Worm (Caenorhabditis elegans): ENCODE results near the gene lin-12.

ce11 chrIII:9043200-9043599, 28.1 kb downstream of the lin-12 start, which contains the start of gene nac-2:
- TF ChIP-seq pag-3 (tag; optimal IDR thresholded peaks at IDR 0.05; ENCODE audit: borderline replicate concordance) = no peak
- TF ChIP-seq fkh-6 (tag; optimal IDR thresholded peaks at IDR 0.05) = no peak
